Fruit fly (Drosophila melanogaster) Kc167 (cell line): ENCODE data around the gene Vps16B.

Experiments
- h ChIP-seq: fragments of >200 bp; optimal IDR thresholded peaks from 3 replicates; lab custom pipeline; 2018; ENCODE audit warnings: missing external identifiers
- psq ChIP-seq: fragments of >200 bp; optimal IDR thresholded peaks from 2 replicates; lab custom pipeline; 2017; ENCODE audit warnings: missing external identifiers

DNA sequence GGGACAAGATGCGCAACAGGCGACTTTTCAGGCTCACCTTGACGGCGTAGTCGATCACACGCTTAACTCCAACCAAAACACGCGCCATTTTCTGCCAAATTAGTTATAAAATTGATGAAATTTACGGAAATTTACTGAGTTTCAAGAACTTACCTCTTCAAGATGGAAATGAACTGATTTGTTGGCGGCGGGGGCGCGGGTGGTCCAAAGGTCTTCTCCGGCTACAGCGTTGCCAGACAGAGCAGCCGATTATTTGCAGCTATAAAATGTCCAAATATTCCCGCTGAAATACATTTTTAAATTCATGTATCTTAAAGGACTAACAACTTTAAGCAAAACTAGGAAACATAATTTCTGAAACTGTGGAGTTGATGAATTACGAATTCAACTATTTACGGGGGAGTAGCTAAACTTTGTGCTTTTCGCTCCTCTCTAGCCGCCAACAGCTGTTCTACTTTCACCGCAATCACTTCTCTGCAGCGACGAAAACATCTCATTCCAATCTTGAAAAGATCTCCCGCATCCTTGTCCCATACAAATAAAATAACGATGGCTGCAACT is 13.4 kb downstream of the Vps16B start, which contains the start of the genes Etfb and CG7789:
- TF ChIP-seq h (lab: Kevin White, UChicago), result no peak
- TF ChIP-seq psq, result no peak
